Worm (Caenorhabditis elegans): ENCODE measurements around the gene npr-39.

DNA sequence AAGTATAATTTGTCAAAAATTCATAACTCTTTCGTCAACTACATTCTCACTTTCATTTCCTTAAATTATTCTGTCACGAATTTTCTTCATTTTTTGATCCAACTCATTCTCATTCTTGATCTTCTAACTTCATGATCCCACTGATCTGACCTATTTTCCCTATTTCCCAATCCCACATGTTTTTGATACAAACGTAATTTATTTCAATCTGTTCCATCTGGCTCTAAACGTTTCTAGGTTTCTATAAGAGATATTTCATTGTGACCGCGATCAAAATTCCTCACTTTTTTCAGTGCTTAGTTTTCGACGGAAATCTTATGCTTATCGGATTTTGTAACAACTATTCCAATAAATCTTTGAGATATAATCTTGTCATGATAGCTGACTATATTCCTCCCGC, 1.2 kb upstream of the npr-39 start:
- TF ChIP-seq mdl-1 (tag; optimal IDR thresholded peaks at IDR 0.05) (no peak), fkh-10 (GFP tag; optimal IDR thresholded peaks at IDR 0.05) (no peak)

Measured in whole organism, L4 larva.